Fruit fly (Drosophila melanogaster) whole organism, pupa: ENCODE measurements around the gene EMC10.

Experiments
- CG10348 ChIP-seq: fragments of 200-800 bp; sonication (Bioruptor generic); IDR thresholded peaks from 2 replicates; pipeline ENCODE4 v1.3.6; 2022; ENCODE audit warnings: missing biosample characterization, missing genetic modification characterization
- CG14655 ChIP-seq: fragments of 200-800 bp; sonication (Bioruptor generic); optimal IDR thresholded peaks from 3 replicates; lab custom pipeline; 2017; ENCODE audit warnings: mild to moderate bottlenecking, missing biosample characterization, missing genetic modification reagents, missing genetic modification characterization
- CG15710 ChIP-seq: fragments of 200-800 bp; sonication (Bioruptor generic); optimal IDR thresholded peaks from 2 replicates; lab custom pipeline; 2018; ENCODE audit warnings: missing biosample characterization, mild to moderate bottlenecking, missing genetic modification characterization, moderate library complexity
- CG17806 ChIP-seq: fragments of 200-800 bp; sonication (Bioruptor generic); optimal IDR thresholded peaks from 2 replicates; lab custom pipeline; 2018; ENCODE audit warnings: missing biosample characterization, mild to moderate bottlenecking, missing genetic modification characterization, moderate library complexity
- CG34367 ChIP-seq: fragments of 200-800 bp; sonication (Bioruptor generic); optimal IDR thresholded peaks from 2 replicates; lab custom pipeline; 2018; ENCODE audit warnings: missing biosample characterization, mild to moderate bottlenecking, missing genetic modification characterization
- CG4496 ChIP-seq: fragments of 200-800 bp; sonication (Bioruptor generic); IDR thresholded peaks from 3 replicates; pipeline ENCODE4 v1.3.6; 2022; ENCODE audit warnings: missing biosample characterization, missing genetic modification characterization
- CG8159 ChIP-seq: fragments of 200-800 bp; sonication (Bioruptor generic); optimal IDR thresholded peaks from 3 replicates; lab custom pipeline; 2018; ENCODE audit warnings: missing biosample characterization, mild to moderate bottlenecking, missing genetic modification characterization, moderate library complexity
- CG8301 ChIP-seq: fragments of 200-800 bp; sonication (Bioruptor generic); optimal IDR thresholded peaks from 2 replicates; lab custom pipeline; 2018; ENCODE audit warnings: missing biosample characterization, mild to moderate bottlenecking, missing genetic modification characterization
- D1 ChIP-seq: fragments of 200-800 bp; sonication (Bioruptor generic); optimal IDR thresholded peaks from 2 replicates; lab custom pipeline; 2018; ENCODE audit warnings: missing biosample characterization, mild to moderate bottlenecking, missing genetic modification characterization, moderate library complexity
- EcR ChIP-seq: fragments of 200-800 bp; sonication (Bioruptor generic); optimal IDR thresholded peaks from 3 replicates; lab custom pipeline; 2019; ENCODE audit warnings: missing biosample characterization, missing genetic modification characterization, mild to moderate bottlenecking, moderate library complexity, missing genetic modification reagents
- Ets98B ChIP-seq: fragments of 200-800 bp; sonication (Bioruptor generic); IDR thresholded peaks from 2 replicates; pipeline ENCODE4 v1.3.6; 2022; ENCODE audit warnings: missing biosample characterization, missing genetic modification characterization
- fd96Ca ChIP-seq: fragments of 200-800 bp; sonication (Bioruptor generic); IDR thresholded peaks from 3 replicates; pipeline ENCODE4 v1.3.6; 2022; ENCODE audit warnings: missing biosample characterization, missing genetic modification characterization
- gl ChIP-seq: fragments of 200-800 bp; sonication (Bioruptor generic); optimal IDR thresholded peaks from 2 replicates; lab custom pipeline; 2018; ENCODE audit warnings: missing biosample characterization, mild to moderate bottlenecking, missing genetic modification characterization
- rn ChIP-seq: fragments of 200-800 bp; sonication (Bioruptor generic); IDR thresholded peaks from 2 replicates; pipeline ENCODE4 v1.3.6; 2022; ENCODE audit warnings: missing biosample characterization, missing genetic modification characterization

- no peak for TF ChIP-seq D1 (tag; lab: Kevin White, UChicago)
- no peak for TF ChIP-seq fd96Ca (GFP tag; lab: Robert Waterston, UW)
- TF ChIP-seq EcR (GFP tag; lab: Kevin White, UChicago), result no peak
- no peak for TF ChIP-seq CG34367 (tag; lab: Kevin White, UChicago)
- no peak for TF ChIP-seq Ets98B (GFP tag; lab: Robert Waterston, UW)
- TF ChIP-seq CG17806 (tag; lab: Kevin White, UChicago), result no peak
- TF ChIP-seq CG15710, result no peak
- TF ChIP-seq CG10348 (GFP tag; lab: Robert Waterston, UW), result no peak
- no peak for TF ChIP-seq CG8301 (tag; lab: Kevin White, UChicago)
- TF ChIP-seq rn (GFP tag; lab: Robert Waterston, UW), result no peak
- TF ChIP-seq CG4496 (GFP tag; lab: Robert Waterston, UW), result no peak
- TF ChIP-seq gl, result no peak
- TF ChIP-seq CG8159 (tag; lab: Kevin White, UChicago), result no peak
- TF ChIP-seq CG14655 (GFP tag; lab: Kevin White, UChicago), result no peak
Measured at dm6 chr3L:21562081-21562480, 11.8 kb upstream of the EMC10 start, which contains the start of gene CapaR.
